Worm (Caenorhabditis elegans): ENCODE results near the gene jmjd-1.1.

Gene jmjd-1.1

DNA sequence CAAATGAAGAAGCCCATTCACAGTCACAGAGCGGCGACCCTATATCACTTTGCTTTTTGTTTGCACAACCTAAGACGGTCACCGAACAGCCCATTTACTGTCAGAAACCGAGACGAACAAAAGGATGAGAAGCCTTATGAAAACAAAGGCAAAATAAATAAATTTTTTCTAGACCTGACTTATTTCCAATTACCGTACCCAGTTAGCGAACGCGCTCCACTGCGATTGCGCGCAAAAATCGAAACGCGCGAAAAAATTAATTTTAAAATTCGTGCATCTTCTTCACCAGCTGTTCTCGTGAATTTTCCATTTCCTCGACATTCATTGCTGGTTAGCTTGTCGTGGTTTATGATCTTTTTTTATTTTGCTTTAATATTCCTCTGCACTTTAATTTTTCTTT is 23.9 kb upstream of the jmjd-1.1 start, which contains the start of gene F43G6.16:
TSS of gene F43G6.16 (minus strand) at position 141 of the 400 bp plus-strand sequence.
- TF ChIP-seq nfya-1 (tag; optimal IDR thresholded peaks at IDR 0.05; ENCODE audit: insufficient read depth) (peak; percentile 21), nhr-28 (tag; optimal IDR thresholded peaks at IDR 0.05) (no peak), pha-4 (tag; optimal IDR thresholded peaks at IDR 0.05) (peak; percentile 55)

DNA sequence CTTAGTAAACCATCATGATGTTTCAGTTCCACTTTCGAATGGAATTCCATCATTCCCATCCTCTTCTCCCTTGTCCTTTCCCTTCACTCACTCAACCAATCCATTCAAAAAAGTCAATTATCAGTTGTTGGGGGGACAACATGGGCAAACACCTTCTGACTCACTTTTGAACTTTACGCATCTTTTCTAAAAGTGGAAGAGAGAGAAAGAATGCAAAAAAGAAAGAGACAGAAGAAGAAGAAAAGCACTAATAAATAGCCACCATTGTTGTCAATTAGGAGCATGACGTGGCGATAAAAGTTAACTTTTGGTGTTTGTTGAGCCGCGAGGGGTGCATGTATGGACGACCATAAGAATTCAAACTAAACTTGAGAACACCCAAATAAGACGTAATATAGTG is 18.3 kb upstream of the jmjd-1.1 start:
- peak; percentile 41 for TF ChIP-seq pha-4 (tag; optimal IDR thresholded peaks at IDR 0.05)
- no peak for TF ChIP-seq nfya-1 (tag; optimal IDR thresholded peaks at IDR 0.05; ENCODE audit: insufficient read depth)

DNA sequence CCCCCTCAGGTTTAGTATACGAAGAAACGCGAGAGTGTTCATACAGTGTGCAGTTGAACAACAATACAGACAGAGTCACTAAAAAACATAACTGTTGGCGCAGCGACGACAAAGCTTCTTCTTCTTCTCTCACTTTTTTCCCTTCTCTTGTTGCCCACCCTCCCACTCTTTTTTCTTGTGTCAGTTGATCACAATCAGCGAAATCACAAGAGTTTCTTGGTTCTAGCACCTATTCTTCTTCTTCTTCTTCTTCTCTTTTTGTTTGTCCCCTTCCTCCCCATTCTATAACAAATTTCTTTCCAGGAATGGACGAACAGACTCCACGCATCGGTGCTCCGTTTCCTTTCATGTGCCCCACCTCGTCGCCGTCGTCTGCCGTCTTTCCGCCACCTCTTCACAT is 15.9 kb upstream of the jmjd-1.1 start, which contains the start of gene F43G6.4:
TSS of gene F43G6.4 (plus strand) at position 301 of the 400 bp plus-strand sequence.
- no peak for TF ChIP-seq snpc-4 (tag; optimal IDR thresholded peaks at IDR 0.05)
- TF ChIP-seq eor-1 (tag; optimal IDR thresholded peaks at IDR 0.05): no peak
- no peak for TF ChIP-seq lsy-12 (tag; optimal IDR thresholded peaks at IDR 0.05)
- no peak for TF ChIP-seq ceh-16 (tag; optimal IDR thresholded peaks at IDR 0.05)

DNA sequence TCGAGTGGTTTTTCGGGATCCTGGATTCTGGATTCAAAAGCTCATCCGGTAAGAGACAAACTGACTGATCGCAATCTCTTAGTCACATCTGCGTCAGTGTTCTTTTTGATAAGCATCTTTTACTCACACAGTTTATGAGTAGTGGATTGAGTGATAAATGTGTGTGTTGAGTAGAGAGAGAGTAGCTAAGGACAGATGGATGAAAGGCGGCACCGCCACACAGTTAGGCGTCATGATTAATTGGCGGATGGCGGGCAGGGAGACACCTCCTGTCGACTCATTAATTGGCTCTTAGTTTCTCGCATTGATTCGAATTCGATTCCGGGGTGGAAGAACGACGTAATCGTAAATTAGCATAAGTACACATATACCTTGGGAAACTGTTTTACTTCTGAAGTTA is 12.0 kb upstream of the jmjd-1.1 start:
- TF ChIP-seq nhr-28 (tag; optimal IDR thresholded peaks at IDR 0.05) (no peak), daf-12 (tag; optimal IDR thresholded peaks at IDR 0.05) (no peak), unc-39 (tag; optimal IDR thresholded peaks at IDR 0.05) (no peak), egl-27 (tag; optimal IDR thresholded peaks at IDR 0.05) (no peak), ceh-16 (tag; optimal IDR thresholded peaks at IDR 0.05) (no peak), lin-39 (tag; optimal IDR thresholded peaks at IDR 0.05) (peak; percentile 44)

DNA sequence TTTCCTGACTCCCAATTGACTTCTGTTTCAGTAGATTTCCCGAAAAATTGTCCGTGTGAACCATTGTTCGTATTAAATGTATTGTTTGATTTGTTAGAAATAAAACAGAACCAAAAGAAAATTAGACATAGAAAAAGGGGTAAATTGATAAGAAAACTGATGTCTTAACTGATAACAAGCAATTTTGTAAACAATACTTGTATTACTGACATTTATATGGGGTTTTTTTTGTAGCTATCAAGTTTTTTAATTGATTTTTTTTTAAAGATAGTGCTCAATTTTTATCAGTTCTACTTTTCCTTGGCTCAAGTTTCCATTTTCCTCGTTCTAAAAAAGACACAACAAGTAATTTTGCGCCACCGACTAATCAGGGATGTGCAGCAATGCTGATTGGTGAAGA is 9.2 kb upstream of the jmjd-1.1 start:
- TF ChIP-seq pqm-1 (tag; optimal IDR thresholded peaks at IDR 0.05): peak; percentile 58
- no peak for TF ChIP-seq sea-2 (GFP tag; optimal IDR thresholded peaks at IDR 0.05)
- peak; percentile 90 for TF ChIP-seq pha-4 (tag; optimal IDR thresholded peaks at IDR 0.05)
- TF ChIP-seq elt-2 (tag; optimal IDR thresholded peaks at IDR 0.05): peak; percentile 92

DNA sequence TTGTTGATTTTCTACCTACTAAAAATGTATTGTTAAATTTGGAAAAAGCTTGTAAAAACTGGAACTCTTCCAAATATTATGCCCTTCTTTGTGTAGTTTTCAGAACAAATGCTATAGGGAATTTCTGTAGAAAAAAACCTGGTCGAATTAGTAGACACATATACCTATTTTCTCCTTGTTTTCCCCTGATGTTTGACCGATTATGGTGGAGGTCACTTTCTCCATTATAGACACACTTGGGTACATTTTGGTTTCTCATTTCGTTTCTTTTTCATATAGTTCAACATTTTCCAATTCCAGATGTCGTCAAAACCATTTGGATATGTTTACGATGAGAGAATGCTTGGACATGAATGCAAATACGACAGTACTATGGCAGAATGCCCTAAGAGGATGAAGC is 7.6 kb upstream of the jmjd-1.1 start, which contains the start of gene hda-5:
TSS of gene hda-5 (plus strand) at position 301 of the 400 bp plus-strand sequence.
- TF ChIP-seq nhr-11 (tag; optimal IDR thresholded peaks at IDR 0.05) (no peak), eor-1 (tag; optimal IDR thresholded peaks at IDR 0.05) (no peak), aly-2 (tag; optimal IDR thresholded peaks at IDR 0.05) (no peak), ceh-28 (tag; optimal IDR thresholded peaks at IDR 0.05) (no peak), unc-39 (tag; optimal IDR thresholded peaks at IDR 0.05) (no peak), ZK546.5 (tag; optimal IDR thresholded peaks at IDR 0.05) (no peak)

DNA sequence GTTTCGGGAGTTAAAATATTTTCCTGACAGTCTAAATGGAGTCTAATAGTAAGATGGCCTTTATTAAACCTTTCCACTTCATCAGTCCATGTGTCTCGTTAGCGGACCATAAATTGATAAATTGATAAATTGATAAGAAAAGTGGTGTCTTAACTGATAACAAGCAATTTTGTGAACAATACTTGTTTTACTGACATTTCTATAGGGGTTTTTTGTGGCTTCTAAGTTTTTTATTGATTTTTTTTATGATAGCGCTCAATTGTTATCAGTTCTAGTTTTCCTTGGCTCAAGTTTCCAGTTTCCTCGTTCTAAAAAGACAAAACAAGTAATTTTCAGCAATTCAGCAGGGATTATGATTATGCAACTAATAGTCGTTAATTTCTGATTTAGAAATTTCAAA is 3.9 kb upstream of the jmjd-1.1 start, which contains the start of gene F43G6.17:
TSS of gene F43G6.17 (plus strand) at position 301 of the 400 bp plus-strand sequence.
- no peak for TF ChIP-seq zag-1 (tag; optimal IDR thresholded peaks at IDR 0.05)
- TF ChIP-seq aly-2 (tag; optimal IDR thresholded peaks at IDR 0.05): no peak
- no peak for TF ChIP-seq skn-1 (tag; optimal IDR thresholded peaks at IDR 0.05)
- TF ChIP-seq ceh-9 (tag; optimal IDR thresholded peaks at IDR 0.05): no peak
- no peak for TF ChIP-seq elt-2 (tag; optimal IDR thresholded peaks at IDR 0.05)

DNA sequence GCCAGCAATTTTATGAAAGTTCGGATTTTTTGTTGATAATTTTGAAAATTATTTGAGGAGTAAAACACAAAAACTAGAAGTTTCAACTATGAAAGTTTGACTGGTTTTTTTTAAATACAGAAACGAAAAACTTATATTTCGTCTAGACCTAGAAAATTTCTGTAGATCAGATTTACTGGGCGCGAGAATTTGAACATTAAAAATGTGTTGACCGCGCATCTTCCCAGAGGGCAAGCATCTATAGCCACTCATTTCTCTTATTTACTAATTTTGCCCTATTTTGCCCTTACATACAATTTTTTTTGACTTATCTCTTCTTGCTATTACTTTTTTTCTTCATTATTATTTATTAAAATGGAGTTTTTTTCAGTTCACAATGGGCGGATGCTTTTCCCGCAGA is 2.6 kb downstream of the jmjd-1.1 start, which contains the start of gene F43G6.10:
TSS of gene F43G6.10 (plus strand) at position 371 of the 400 bp plus-strand sequence.
- TF ChIP-seq nhr-23 (tag; optimal IDR thresholded peaks at IDR 0.05) (no peak), unc-62 (GFP tag; optimal IDR thresholded peaks at IDR 0.05) (no peak), mdl-1 (tag; optimal IDR thresholded peaks at IDR 0.05) (no peak), fkh-2 (tag; optimal IDR thresholded peaks at IDR 0.05) (no peak), hmg-11 (tag; optimal IDR thresholded peaks at IDR 0.05) (no peak), nhr-43 (tag; optimal IDR thresholded peaks at IDR 0.05; ENCODE audit: poor library complexity, severe bottlenecking) (no peak), aly-2 (tag; optimal IDR thresholded peaks at IDR 0.05) (no peak), pha-4 (tag; optimal IDR thresholded peaks at IDR 0.05) (no peak), skn-1 (tag; optimal IDR thresholded peaks at IDR 0.05) (no peak), nhr-76 (tag; optimal IDR thresholded peaks at IDR 0.05) (no peak), nhr-77 (tag; optimal IDR thresholded peaks at IDR 0.05) (no peak), zag-1 (tag; optimal IDR thresholded peaks at IDR 0.05) (no peak), lin-15B (tag; optimal IDR thresholded peaks at IDR 0.05) (no peak), ceh-82 (tag; optimal IDR thresholded peaks at IDR 0.05) (no peak), R02D3.7 (tag; optimal IDR thresholded peaks at IDR 0.05) (no peak), nhr-237 (tag; optimal IDR thresholded peaks at IDR 0.05) (no peak), nhr-25 (tag; optimal IDR thresholded peaks at IDR 0.05) (no peak)

Measured in whole organism, L3 larva.